Worm (Caenorhabditis elegans): ENCODE results near the gene clik-1.

DNA sequence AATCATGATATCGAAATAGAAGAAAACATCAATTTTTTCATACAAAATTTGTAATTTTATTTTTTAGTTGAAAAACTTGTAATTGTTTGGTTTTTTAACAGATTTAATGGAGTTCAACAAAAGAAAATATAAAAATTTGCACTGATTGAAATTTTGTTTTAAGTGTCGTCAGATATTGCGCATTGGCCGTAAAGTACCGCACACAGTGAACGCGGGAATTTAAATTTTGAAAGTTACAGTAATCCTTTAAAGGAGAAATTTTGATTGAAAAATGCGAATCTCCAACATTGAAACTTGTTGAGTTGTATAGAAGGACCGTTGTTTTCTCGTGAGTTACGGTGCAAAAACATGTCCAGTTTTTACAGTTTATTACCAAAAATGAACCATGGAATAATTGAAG, 24.4 kb upstream of the clik-1 start:
- no peak for TF ChIP-seq ceh-30 (tag; optimal IDR thresholded peaks at IDR 0.05)
- TF ChIP-seq ceh-45 (GFP tag; IDR thresholded peaks at IDR 0.05), result no peak
- TF ChIP-seq ztf-16 (tag; optimal IDR thresholded peaks at IDR 0.05), result no peak
- TF ChIP-seq elt-4 (tag; optimal IDR thresholded peaks at IDR 0.05), result no peak
- TF ChIP-seq nhr-11 (tag; optimal IDR thresholded peaks at IDR 0.05), result no peak
- TF ChIP-seq unc-55 (GFP tag; optimal IDR thresholded peaks at IDR 0.05), result no peak
- no peak for TF ChIP-seq ceh-31 (tag; optimal IDR thresholded peaks at IDR 0.05)
- TF ChIP-seq hlh-13 (GFP tag; optimal IDR thresholded peaks at IDR 0.05), result no peak
- TF ChIP-seq eyg-1 (tag; optimal IDR thresholded peaks at IDR 0.05), result no peak
- no peak for TF ChIP-seq ttx-3 (tag; optimal IDR thresholded peaks at IDR 0.05)
